Fruit fly (Drosophila melanogaster) whole organism, prepupa: ENCODE measurements around the gene CG17470.
A peak's percentile ranks its signal among the peaks of the same experiment; 100 is the strongest.

Experiments
- Blimp-1 ChIP-seq: fragments of 200-800 bp; sonication (Bioruptor generic); optimal IDR thresholded peaks from 3 replicates; lab custom pipeline; 2017; ENCODE audit warnings: missing biosample characterization, missing genetic modification characterization, mild to moderate bottlenecking, moderate library complexity, missing genetic modification reagents
- CG10631 ChIP-seq: fragments of 200-800 bp; sonication (Bioruptor generic); optimal IDR thresholded peaks from 2 replicates; lab custom pipeline; 2016; ENCODE audit warnings: missing biosample characterization, missing genetic modification characterization
- CG11762 ChIP-seq: fragments of 200-800 bp; sonication (Bioruptor generic); optimal IDR thresholded peaks from 3 replicates; lab custom pipeline; 2016; ENCODE audit warnings: missing biosample characterization, missing genetic modification characterization; ENCODE audit not compliant: insufficient read depth
- CG11902 ChIP-seq: fragments of 200-800 bp; sonication (Bioruptor generic); optimal IDR thresholded peaks from 3 replicates; lab custom pipeline; 2016; ENCODE audit warnings: missing biosample characterization, missing genetic modification characterization
- CG15336 ChIP-seq: fragments of 200-800 bp; sonication (Bioruptor generic); IDR thresholded peaks from 2 replicates; pipeline ENCODE4 v1.3.6; 2022; ENCODE audit warnings: missing biosample characterization, missing genetic modification characterization
- CG1621 ChIP-seq: fragments of 200-800 bp; sonication (Bioruptor generic); optimal IDR thresholded peaks from 3 replicates; lab custom pipeline; 2018; ENCODE audit warnings: missing biosample characterization, mild to moderate bottlenecking, missing genetic modification characterization
- CG16779 ChIP-seq: fragments of 200-800 bp; sonication (Bioruptor generic); optimal IDR thresholded peaks from 3 replicates; lab custom pipeline; 2017; ENCODE audit warnings: missing biosample characterization, mild to moderate bottlenecking, missing genetic modification characterization
- CG3032 ChIP-seq: fragments of 200-800 bp; optimal IDR thresholded peaks from 2 replicates; lab custom pipeline; 2019; ENCODE audit warnings: missing biosample characterization, mild to moderate bottlenecking, missing genetic modification characterization, moderate library complexity
- CG31627 ChIP-seq: fragments of 200-800 bp; sonication (Bioruptor generic); optimal IDR thresholded peaks from 3 replicates; lab custom pipeline; 2016; ENCODE audit warnings: missing biosample characterization, missing genetic modification characterization
- CG32006 ChIP-seq: fragments of 200-800 bp; sonication (Bioruptor generic); optimal IDR thresholded peaks from 3 replicates; lab custom pipeline; 2017; ENCODE audit warnings: missing biosample characterization, mild to moderate bottlenecking, missing genetic modification characterization
- CG34406 ChIP-seq: fragments of 200-800 bp; sonication (Bioruptor generic); optimal IDR thresholded peaks from 3 replicates; lab custom pipeline; 2016; ENCODE audit warnings: missing biosample characterization, missing genetic modification characterization
- CG4318 ChIP-seq: fragments of 200-800 bp; sonication (Bioruptor generic); optimal IDR thresholded peaks from 3 replicates; lab custom pipeline; 2017; ENCODE audit warnings: missing biosample characterization, mild to moderate bottlenecking, missing genetic modification characterization
- CG6163 ChIP-seq: fragments of 200-800 bp; sonication (Bioruptor generic); IDR thresholded peaks from 3 replicates; pipeline ENCODE4 v1.3.6; 2022; ENCODE audit warnings: missing biosample characterization, missing genetic modification characterization
- CG6276 ChIP-seq: fragments of 200-800 bp; sonication (Bioruptor generic); optimal IDR thresholded peaks from 2 replicates; lab custom pipeline; 2017; ENCODE audit warnings: missing biosample characterization, mild to moderate bottlenecking, missing genetic modification characterization
- CG6808 ChIP-seq: fragments of 200-800 bp; sonication (Bioruptor generic); optimal IDR thresholded peaks from 3 replicates; lab custom pipeline; 2017; ENCODE audit warnings: missing biosample characterization, missing genetic modification characterization, mild to moderate bottlenecking, moderate library complexity, missing genetic modification reagents
- CG6854 ChIP-seq: fragments of 200-800 bp; sonication (Bioruptor generic); optimal IDR thresholded peaks from 2 replicates; lab custom pipeline; 2017; ENCODE audit warnings: missing biosample characterization, mild to moderate bottlenecking, missing genetic modification characterization
- CG7368 ChIP-seq: fragments of 200-800 bp; sonication (Bioruptor generic); optimal IDR thresholded peaks from 3 replicates; lab custom pipeline; 2016; ENCODE audit warnings: missing biosample characterization, missing genetic modification characterization
- CG8119 ChIP-seq: fragments of 200-800 bp; sonication (Bioruptor generic); IDR thresholded peaks from 3 replicates; pipeline ENCODE4 v1.3.6; 2022; ENCODE audit warnings: missing biosample characterization, missing genetic modification characterization
- CG8319 ChIP-seq: fragments of 200-800 bp; sonication (Bioruptor generic); optimal IDR thresholded peaks from 3 replicates; lab custom pipeline; 2016; ENCODE audit warnings: missing biosample characterization, missing genetic modification characterization
- CG8632 ChIP-seq: fragments of 200-800 bp; sonication (Bioruptor generic); optimal IDR thresholded peaks from 3 replicates; lab custom pipeline; 2016; ENCODE audit warnings: missing biosample characterization, missing genetic modification characterization
- CG9139 ChIP-seq: fragments of 200-800 bp; sonication (Bioruptor generic); optimal IDR thresholded peaks from 3 replicates; lab custom pipeline; 2017; ENCODE audit warnings: missing biosample characterization, mild to moderate bottlenecking, missing genetic modification characterization
- Eip75B ChIP-seq: fragments of 200-800 bp; sonication (Bioruptor generic); optimal IDR thresholded peaks from 3 replicates; lab custom pipeline; 2016; ENCODE audit warnings: missing biosample characterization, missing genetic modification characterization
- Eip78C ChIP-seq: fragments of 200-800 bp; sonication (Bioruptor generic); peaks from one replicate; lab custom pipeline; 2016; ENCODE audit warnings: missing biosample characterization, missing genetic modification characterization
- Ets21C ChIP-seq: fragments of 200-800 bp; sonication (Bioruptor generic); optimal IDR thresholded peaks from 3 replicates; lab custom pipeline; 2016; ENCODE audit warnings: missing biosample characterization, missing genetic modification characterization
- Ets96B ChIP-seq: fragments of 200-800 bp; optimal IDR thresholded peaks from 2 replicates; lab custom pipeline; 2019; ENCODE audit warnings: missing biosample characterization, mild to moderate bottlenecking, missing genetic modification characterization, moderate library complexity
- Gug ChIP-seq: fragments of 200-800 bp; sonication (Bioruptor generic); IDR thresholded peaks from 2 replicates; pipeline ENCODE4 v1.3.6; 2022; ENCODE audit warnings: missing biosample characterization, missing genetic modification characterization
- Hr38 ChIP-seq: sonication (Bioruptor generic); optimal IDR thresholded peaks from 2 replicates; lab custom pipeline; 2016; ENCODE audit warnings: missing biosample characterization, missing genetic modification characterization
- Hr39 ChIP-seq: fragments of 200-800 bp; sonication (Bioruptor generic); optimal IDR thresholded peaks from 2 replicates; lab custom pipeline; 2016; ENCODE audit warnings: missing biosample characterization, missing genetic modification characterization
- Hr4 ChIP-seq: fragments of 200-800 bp; sonication (Bioruptor generic); optimal IDR thresholded peaks from 3 replicates; lab custom pipeline; 2016; ENCODE audit warnings: missing biosample characterization, missing genetic modification characterization
- Lpt ChIP-seq: fragments of 200-800 bp; sonication (Bioruptor generic); optimal IDR thresholded peaks from 3 replicates; lab custom pipeline; 2016; ENCODE audit warnings: missing biosample characterization, missing genetic modification characterization
- Met ChIP-seq: fragments of 200-800 bp; sonication (Bioruptor generic); optimal IDR thresholded peaks from 3 replicates; lab custom pipeline; 2016; ENCODE audit warnings: missing biosample characterization, missing genetic modification characterization
- OdsH ChIP-seq: fragments of 200-800 bp; sonication (Bioruptor generic); optimal IDR thresholded peaks from 3 replicates; lab custom pipeline; 2016; ENCODE audit warnings: missing biosample characterization, missing genetic modification characterization
- Smox ChIP-seq: fragments of 200-800 bp; sonication (Bioruptor generic); optimal IDR thresholded peaks from 3 replicates; lab custom pipeline; 2016; ENCODE audit warnings: missing biosample characterization, missing genetic modification characterization
- Sox102F ChIP-seq: fragments of 200-800 bp; sonication (Bioruptor generic); optimal IDR thresholded peaks from 2 replicates; lab custom pipeline; 2016; ENCODE audit warnings: missing biosample characterization, mild to moderate bottlenecking, missing genetic modification characterization
- Sox14 ChIP-seq: fragments of 200-800 bp; sonication (Bioruptor generic); optimal IDR thresholded peaks from 3 replicates; lab custom pipeline; 2016; ENCODE audit warnings: missing biosample characterization, missing genetic modification characterization
- achi ChIP-seq: fragments of 200-800 bp; sonication (Bioruptor generic); optimal IDR thresholded peaks from 3 replicates; lab custom pipeline; 2016; ENCODE audit warnings: missing biosample characterization, missing genetic modification characterization
- acj6 ChIP-seq: fragments of 200-800 bp; sonication (Bioruptor generic); optimal IDR thresholded peaks from 3 replicates; lab custom pipeline; 2016; ENCODE audit warnings: missing biosample characterization, missing genetic modification characterization
- cyc ChIP-seq: fragments of 200-800 bp; sonication (Bioruptor generic); optimal IDR thresholded peaks from 3 replicates; lab custom pipeline; 2016; ENCODE audit warnings: missing biosample characterization, missing genetic modification characterization
- dac ChIP-seq: fragments of 200-800 bp; sonication (Bioruptor generic); optimal IDR thresholded peaks from 2 replicates; lab custom pipeline; 2017; ENCODE audit warnings: missing biosample characterization, mild to moderate bottlenecking, missing genetic modification characterization
- dsx ChIP-seq: fragments of 200-800 bp; optimal IDR thresholded peaks from 3 replicates; lab custom pipeline; 2019; ENCODE audit warnings: missing biosample characterization, mild to moderate bottlenecking, missing genetic modification characterization, moderate library complexity; ENCODE audit not compliant: poor library complexity, severe bottlenecking
- eg ChIP-seq: fragments of 200-800 bp; sonication (Bioruptor generic); IDR thresholded peaks from 3 replicates; pipeline ENCODE4 v1.3.6; 2022; ENCODE audit warnings: missing biosample characterization, missing genetic modification characterization
- esn ChIP-seq: fragments of 200-800 bp; sonication (Bioruptor generic); optimal IDR thresholded peaks from 2 replicates; lab custom pipeline; 2016; ENCODE audit warnings: missing biosample characterization, mild to moderate bottlenecking, missing genetic modification characterization, moderate library complexity
- fd59A ChIP-seq: fragments of 200-800 bp; sonication (Bioruptor generic); optimal IDR thresholded peaks from 2 replicates; lab custom pipeline; 2017; ENCODE audit warnings: missing biosample characterization, mild to moderate bottlenecking, missing genetic modification characterization, missing genetic modification reagents
- fd85E ChIP-seq: fragments of 200-800 bp; sonication (Bioruptor generic); optimal IDR thresholded peaks from 3 replicates; lab custom pipeline; 2016; ENCODE audit warnings: missing biosample characterization, missing genetic modification characterization
- fkh ChIP-seq: fragments of 200-800 bp; sonication (Bioruptor generic); optimal IDR thresholded peaks from 3 replicates; lab custom pipeline; 2017; ENCODE audit warnings: missing biosample characterization, mild to moderate bottlenecking, missing genetic modification characterization, moderate library complexity
- net ChIP-seq: fragments of 200-800 bp; sonication (Bioruptor generic); optimal IDR thresholded peaks from 3 replicates; lab custom pipeline; 2016; ENCODE audit warnings: missing biosample characterization, missing genetic modification characterization
- salr ChIP-seq, 2 experiments: fragments of 200-800 bp; sonication (Bioruptor generic); optimal IDR thresholded peaks; 3 replicates each; lab custom pipeline; 2016 to 2018; ENCODE audit warnings: missing biosample characterization in 2 of 2, missing genetic modification characterization in 2 of 2, mild to moderate bottlenecking in 1 of 2
- spab ChIP-seq: fragments of 200-800 bp; sonication (Bioruptor generic); optimal IDR thresholded peaks from 2 replicates; lab custom pipeline; 2017; ENCODE audit warnings: missing biosample characterization, mild to moderate bottlenecking, missing genetic modification characterization, missing genetic modification reagents
- ss ChIP-seq, 2 experiments: fragments of 200-800 bp; sonication (Bioruptor generic); optimal IDR thresholded peaks; 2 replicates in 1 of 2; 3 replicates in 1 of 2; lab custom pipeline; 2017 to 2018; ENCODE audit warnings: mild to moderate bottlenecking in 2 of 2, missing biosample characterization in 2 of 2, missing genetic modification characterization in 2 of 2, moderate library complexity in 1 of 2
- svp ChIP-seq: fragments of 200-800 bp; sonication (Bioruptor generic); peaks from one replicate; lab custom pipeline; 2016; ENCODE audit warnings: missing biosample characterization, missing genetic modification characterization
- topi ChIP-seq: fragments of 200-800 bp; sonication (Bioruptor generic); optimal IDR thresholded peaks from 3 replicates; lab custom pipeline; 2016; ENCODE audit warnings: missing biosample characterization, missing genetic modification characterization
- vri ChIP-seq: fragments of 200-800 bp; sonication (Bioruptor generic); optimal IDR thresholded peaks from 3 replicates; lab custom pipeline; 2016; ENCODE audit warnings: missing biosample characterization, mild to moderate bottlenecking, missing genetic modification characterization

CG17470 gene

dm6 chr2L:20645394-20645869, 2.4 kb upstream of the CG17470 start, which contains the start of the genes phr6-4 and CG2608:
Gene phr6-4, minus strand, starts transcription at chr2L:20645791.
Gene CG2608, plus strand, starts transcription at chr2L:20645822.
- peak; percentile 88 for TF ChIP-seq CG6854
- peak; percentile 96 for TF ChIP-seq esn (GFP tag; lab: Kevin White, UChicago)
- peak in 1 of 2 experiments; percentile 94 for TF ChIP-seq ss (GFP tag; optimal IDR thresholded peaks at IDR 0.05; lab: Kevin White, UChicago)
- peak; percentile 87 for TF ChIP-seq vri (GFP tag; lab: Kevin White, UChicago)
- TF ChIP-seq Eip78C (GFP tag; lab: Kevin White, UChicago): peak; percentile 98
- TF ChIP-seq CG15336 (GFP tag; lab: Robert Waterston, UW): peak; percentile 91
- TF ChIP-seq CG8119 (GFP tag; lab: Robert Waterston, UW): peak; percentile 95
- peak; percentile 93 for TF ChIP-seq CG31627 (GFP tag; lab: Kevin White, UChicago)
- peak; percentile 83 for TF ChIP-seq CG11902
- peak; percentile 88 for TF ChIP-seq Gug
- peak; percentile 95 for TF ChIP-seq CG3032 (tag; lab: Kevin White, UChicago)
- TF ChIP-seq net: peak; percentile 94
- TF ChIP-seq CG7368 (GFP tag; lab: Kevin White, UChicago): peak; percentile 88
- TF ChIP-seq salr (GFP tag; optimal IDR thresholded peaks at IDR 0.05; lab: Kevin White, UChicago): peak; percentile 81 to 95
- TF ChIP-seq CG9139: peak; percentile 89
- no peak for TF ChIP-seq CG4318 (GFP tag; lab: Kevin White, UChicago)
- TF ChIP-seq CG10631 (GFP tag; lab: Kevin White, UChicago): peak; percentile 95
- TF ChIP-seq CG6163: peak; percentile 90
- peak; percentile 95 for TF ChIP-seq Hr4
- TF ChIP-seq Sox102F: peak; percentile 91
- TF ChIP-seq CG11762 (GFP tag; lab: Kevin White, UChicago): peak; percentile 89
- TF ChIP-seq Ets21C (GFP tag; lab: Kevin White, UChicago): peak; percentile 87
- TF ChIP-seq acj6 (GFP tag; lab: Kevin White, UChicago): peak; percentile 95
- TF ChIP-seq Ets96B (tag; lab: Kevin White, UChicago): peak; percentile 93
- peak; percentile 92 for TF ChIP-seq cyc (GFP tag; lab: Kevin White, UChicago)
- TF ChIP-seq CG6276 (GFP tag; lab: Kevin White, UChicago): no peak
- peak; percentile 93 for TF ChIP-seq fd59A (GFP tag; lab: Kevin White, UChicago)
- peak; percentile 87 for TF ChIP-seq CG1621 (tag; lab: Kevin White, UChicago)
- peak; percentile 87 for TF ChIP-seq eg
- TF ChIP-seq fd85E: peak; percentile 76
- TF ChIP-seq Hr39 (GFP tag; lab: Kevin White, UChicago): peak; percentile 93
- peak; percentile 88 for TF ChIP-seq CG8319
- TF ChIP-seq Hr38 (GFP tag; lab: Kevin White, UChicago): no peak
- TF ChIP-seq CG6808: peak; percentile 92
- peak; percentile 93 for TF ChIP-seq Smox
- TF ChIP-seq dac (GFP tag; lab: Kevin White, UChicago): peak; percentile 87
- peak; percentile 89 for TF ChIP-seq CG16779 (tag; lab: Kevin White, UChicago)
- peak; percentile 93 for TF ChIP-seq Eip75B (GFP tag; lab: Kevin White, UChicago)
- peak; percentile 97 for TF ChIP-seq CG32006 (GFP tag; lab: Kevin White, UChicago)
- peak; percentile 92 for TF ChIP-seq dsx
- peak; percentile 91 for TF ChIP-seq spab
- peak; percentile 89 for TF ChIP-seq fkh
- TF ChIP-seq Met: peak; percentile 95
- TF ChIP-seq Sox14 (GFP tag; lab: Kevin White, UChicago): peak; percentile 94
- TF ChIP-seq topi (GFP tag; lab: Kevin White, UChicago): peak; percentile 94
- peak; percentile 86 for TF ChIP-seq Blimp-1 (GFP tag; lab: Kevin White, UChicago)
- peak; percentile 94 for TF ChIP-seq achi
- TF ChIP-seq svp (GFP tag; lab: Kevin White, UChicago): peak; percentile 95
- TF ChIP-seq CG8632 (GFP tag; lab: Kevin White, UChicago): peak; percentile 93
- TF ChIP-seq CG34406: peak; percentile 92
- TF ChIP-seq OdsH (GFP tag; lab: Kevin White, UChicago): peak; percentile 95
- peak; percentile 91 for TF ChIP-seq Lpt (GFP tag; lab: Kevin White, UChicago)
